Fruit fly (Drosophila melanogaster) whole organism, adult: ENCODE measurements around the gene dsh.

Experiments
- CG11617 ChIP-seq: fragments of 200-800 bp; sonication (Bioruptor generic); optimal IDR thresholded peaks from 2 replicates; lab custom pipeline; 2017; ENCODE audit warnings: mild to moderate bottlenecking, missing biosample characterization, missing genetic modification reagents, missing genetic modification characterization
- CG12768 ChIP-seq: fragments of 200-800 bp; sonication (Bioruptor generic); optimal IDR thresholded peaks from 2 replicates; lab custom pipeline; 2017; ENCODE audit warnings: missing biosample characterization, missing genetic modification characterization, mild to moderate bottlenecking, moderate library complexity, missing genetic modification reagents
- CG14711 ChIP-seq: fragments of 200-800 bp; sonication (Bioruptor generic); optimal IDR thresholded peaks from 2 replicates; lab custom pipeline; 2018; ENCODE audit warnings: missing biosample characterization, mild to moderate bottlenecking, missing genetic modification characterization, moderate library complexity
- CG1620 ChIP-seq: fragments of 200-800 bp; sonication (Bioruptor generic); optimal IDR thresholded peaks from 2 replicates; lab custom pipeline; 2016; ENCODE audit warnings: missing biosample characterization, missing genetic modification characterization
- CG33017 ChIP-seq: fragments of 200-800 bp; sonication (Bioruptor generic); optimal IDR thresholded peaks from 2 replicates; lab custom pipeline; 2018; ENCODE audit warnings: missing biosample characterization, mild to moderate bottlenecking, missing genetic modification characterization, moderate library complexity
- CG5204 ChIP-seq: fragments of 200-800 bp; sonication (Bioruptor generic); optimal IDR thresholded peaks from 2 replicates; lab custom pipeline; 2016; ENCODE audit warnings: missing biosample characterization, missing genetic modification characterization
- CG7045 ChIP-seq: fragments of 200-800 bp; sonication (Bioruptor generic); optimal IDR thresholded peaks from 2 replicates; lab custom pipeline; 2017; ENCODE audit warnings: missing biosample characterization, mild to moderate bottlenecking, missing genetic modification characterization
- CG7101 ChIP-seq: fragments of 200-800 bp; sonication (Bioruptor generic); optimal IDR thresholded peaks from 2 replicates; lab custom pipeline; 2018; ENCODE audit warnings: missing biosample characterization, mild to moderate bottlenecking, missing genetic modification characterization, moderate library complexity
- Clk ChIP-seq: fragments of 200-800 bp; sonication (Bioruptor generic); optimal IDR thresholded peaks from 2 replicates; lab custom pipeline; 2017; ENCODE audit warnings: missing biosample characterization, missing genetic modification characterization
- Crg-1 ChIP-seq: fragments of 200-800 bp; sonication (Bioruptor generic); optimal IDR thresholded peaks from 2 replicates; lab custom pipeline; 2016; ENCODE audit warnings: missing biosample characterization, missing genetic modification characterization
- Hr96 ChIP-seq: fragments of 200-800 bp; sonication (Bioruptor generic); optimal IDR thresholded peaks from 2 replicates; lab custom pipeline; 2016; ENCODE audit warnings: missing biosample characterization, missing genetic modification characterization
- Mnt ChIP-seq: fragments of 200-800 bp; sonication (Bioruptor generic); optimal IDR thresholded peaks from 2 replicates; lab custom pipeline; 2016; ENCODE audit warnings: missing biosample characterization, mild to moderate bottlenecking, missing genetic modification characterization
- bab1 ChIP-seq: fragments of 200-800 bp; sonication (Bioruptor generic); optimal IDR thresholded peaks from 3 replicates; lab custom pipeline; 2019; ENCODE audit warnings: missing biosample characterization, mild to moderate bottlenecking, missing genetic modification characterization, moderate library complexity
- cic ChIP-seq: fragments of 200-800 bp; sonication (Bioruptor generic); optimal IDR thresholded peaks from 2 replicates; lab custom pipeline; 2017; ENCODE audit warnings: missing biosample characterization, mild to moderate bottlenecking, missing genetic modification characterization, moderate library complexity
- cnc ChIP-seq, 2 experiments: fragments of >200 bp; optimal IDR thresholded peaks; 2 replicates each; lab custom pipeline; 2017
- kay ChIP-seq: fragments of 200-800 bp; sonication (Bioruptor generic); peaks from one replicate; lab custom pipeline; 2016; ENCODE audit warnings: missing biosample characterization, missing genetic modification characterization, borderline replicate concordance
- ovo ChIP-seq: fragments of 200-800 bp; sonication (Bioruptor generic); optimal IDR thresholded peaks from 2 replicates; lab custom pipeline; 2016; ENCODE audit warnings: missing biosample characterization, missing genetic modification characterization
- pad ChIP-seq: fragments of 200-800 bp; sonication (Bioruptor generic); optimal IDR thresholded peaks from 3 replicates; lab custom pipeline; 2017; ENCODE audit warnings: missing biosample characterization, missing genetic modification characterization, mild to moderate bottlenecking, moderate library complexity, missing genetic modification reagents
- tj ChIP-seq: fragments of 200-800 bp; sonication (Bioruptor generic); optimal IDR thresholded peaks from 3 replicates; lab custom pipeline; 2017; ENCODE audit warnings: missing biosample characterization, mild to moderate bottlenecking, missing genetic modification characterization, moderate library complexity
- toe ChIP-seq: fragments of 200-800 bp; sonication (Bioruptor generic); optimal IDR thresholded peaks from 2 replicates; lab custom pipeline; 2016; ENCODE audit warnings: missing biosample characterization, missing genetic modification characterization

dsh gene

DNA sequence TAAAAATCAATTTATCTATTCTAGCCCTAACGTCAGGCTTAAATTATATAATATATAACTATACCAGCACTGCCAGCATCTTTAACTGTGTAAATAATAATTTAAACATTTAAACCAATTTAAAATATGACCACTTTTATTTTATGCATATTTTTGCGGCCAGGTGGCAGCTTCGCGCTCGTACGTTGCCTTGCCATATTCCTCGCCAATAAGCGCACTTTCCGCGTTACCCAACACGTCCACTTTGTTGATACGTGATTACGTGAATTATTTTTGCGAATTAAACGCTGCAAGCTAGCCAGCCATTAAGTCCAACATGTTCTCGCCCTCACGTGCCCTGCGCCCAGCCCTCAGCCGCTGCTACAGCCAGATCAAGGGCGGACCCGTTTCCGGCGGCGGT is 5.9 kb upstream of the dsh start, which contains the start of gene NdufV3:
Gene NdufV3 (plus strand): TSS at position 219 of the 400 bp plus-strand sequence.
- TF ChIP-seq CG33017 (tag; lab: Kevin White, UChicago): no peak
- TF ChIP-seq Hr96 (GFP tag; lab: Kevin White, UChicago): no peak
- peak; percentile 59 for TF ChIP-seq Crg-1 (GFP tag; lab: Kevin White, UChicago)
- peak; percentile 69 for TF ChIP-seq CG7101
- no peak for TF ChIP-seq pad (GFP tag; lab: Kevin White, UChicago)
- TF ChIP-seq CG5204 (GFP tag; lab: Kevin White, UChicago): peak; percentile 2
- TF ChIP-seq tj (GFP tag; lab: Kevin White, UChicago): no peak
- TF ChIP-seq CG7045 (GFP tag; lab: Kevin White, UChicago): no peak
- peak; percentile 75 for TF ChIP-seq Mnt (GFP tag; lab: Kevin White, UChicago)
- TF ChIP-seq cic: no peak
- no peak for TF ChIP-seq CG11617 (GFP tag; lab: Kevin White, UChicago)
- TF ChIP-seq ovo (GFP tag; lab: Kevin White, UChicago): no peak
- peak; percentile 66 for TF ChIP-seq CG14711 (tag; lab: Kevin White, UChicago)
- TF ChIP-seq CG12768 (GFP tag; lab: Kevin White, UChicago): no peak
- peak; percentile 37 for TF ChIP-seq toe (GFP tag; lab: Kevin White, UChicago)
- no peak for TF ChIP-seq kay (GFP tag; lab: Kevin White, UChicago)
- no peak for TF ChIP-seq cnc (optimal IDR thresholded peaks at IDR 0.05; lab: Kevin White, UChicago)
- peak; percentile 43 for TF ChIP-seq bab1
- TF ChIP-seq CG1620: peak; percentile 61
- TF ChIP-seq Clk: no peak

DNA sequence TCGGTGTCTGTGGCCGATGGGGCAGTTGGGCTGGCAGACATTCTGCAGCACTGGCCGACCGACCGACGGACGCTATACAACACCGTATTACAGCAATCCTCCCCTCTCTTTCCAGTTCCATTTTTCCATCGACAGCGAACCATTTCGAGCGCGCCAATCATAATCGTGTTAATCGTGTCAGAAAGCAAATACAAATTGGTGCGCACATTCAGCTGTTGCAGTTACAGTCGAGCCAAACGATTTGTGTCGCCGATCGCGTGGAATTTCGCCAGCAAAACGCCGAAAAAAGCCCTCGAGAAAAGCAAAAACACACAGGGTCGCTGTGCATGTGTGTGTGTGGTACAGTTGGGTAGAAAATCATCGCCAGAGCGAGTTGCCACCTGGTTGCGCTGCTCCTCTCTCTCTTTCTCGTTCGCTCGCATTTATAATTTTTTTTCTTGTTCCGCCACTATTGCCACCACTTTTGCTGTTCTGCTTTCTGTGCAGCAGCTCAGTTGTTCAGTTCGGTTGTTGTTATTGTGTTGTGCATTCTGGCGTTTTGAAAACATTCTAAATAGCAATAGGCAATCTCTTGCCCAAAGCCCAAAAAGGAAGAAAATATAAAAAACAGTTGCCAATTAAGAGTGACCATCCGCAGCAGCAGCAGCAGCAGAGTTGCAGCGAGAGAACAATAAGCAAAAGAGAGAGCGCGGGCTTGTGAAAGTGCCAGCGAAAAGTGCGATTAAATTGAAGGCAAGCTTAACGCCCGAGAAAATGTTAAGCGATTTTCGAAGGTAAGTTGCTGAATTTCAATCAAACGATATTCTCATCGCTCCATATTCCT is 5.0 kb upstream of the dsh start, which contains the start of gene CG1737:
Gene CG1737 (plus strand): TSS at position 104 of the 823 bp plus-strand sequence.
- TF ChIP-seq CG5204 (GFP tag; lab: Kevin White, UChicago) (no peak), CG7045 (GFP tag; lab: Kevin White, UChicago) (no peak), Hr96 (GFP tag; lab: Kevin White, UChicago) (peak; percentile 62), CG11617 (GFP tag; lab: Kevin White, UChicago) (peak; percentile 11), bab1 (peak; percentile 28), CG33017 (tag; lab: Kevin White, UChicago) (no peak), CG7101 (peak; percentile 44), Crg-1 (GFP tag; lab: Kevin White, UChicago) (peak; percentile 60), ovo (GFP tag; lab: Kevin White, UChicago) (peak; percentile 80), tj (GFP tag; lab: Kevin White, UChicago) (no peak), CG14711 (tag; lab: Kevin White, UChicago) (peak; percentile 99), kay (GFP tag; lab: Kevin White, UChicago) (no peak), pad (GFP tag; lab: Kevin White, UChicago) (peak; percentile 94), cic (peak; percentile 17), cnc (optimal IDR thresholded peaks at IDR 0.05; lab: Kevin White, UChicago) (no peak), CG1620 (peak; percentile 83), toe (GFP tag; lab: Kevin White, UChicago) (no peak), Mnt (GFP tag; lab: Kevin White, UChicago) (peak; percentile 79), CG12768 (GFP tag; lab: Kevin White, UChicago) (peak; percentile 47), Clk (no peak)

dm6 chrX:11351351-11351750 is 4.3 kb upstream of the dsh start:
- TF ChIP-seq cic (peak; percentile 74), CG5204 (GFP tag; lab: Kevin White, UChicago) (peak; percentile 83), Clk (peak; percentile 89), cnc (optimal IDR thresholded peaks at IDR 0.05; lab: Kevin White, UChicago) (no peak), ovo (GFP tag; lab: Kevin White, UChicago) (peak; percentile 42), CG14711 (tag; lab: Kevin White, UChicago) (peak; percentile 91), Hr96 (GFP tag; lab: Kevin White, UChicago) (no peak), CG7101 (peak; percentile 95), CG11617 (GFP tag; lab: Kevin White, UChicago) (peak; percentile 85), kay (GFP tag; lab: Kevin White, UChicago) (no peak), Mnt (GFP tag; lab: Kevin White, UChicago) (peak; percentile 85), pad (GFP tag; lab: Kevin White, UChicago) (peak; percentile 81), bab1 (peak; percentile 98), CG7045 (GFP tag; lab: Kevin White, UChicago) (peak; percentile 94), toe (GFP tag; lab: Kevin White, UChicago) (peak; percentile 92), tj (GFP tag; lab: Kevin White, UChicago) (peak; percentile 69), CG12768 (GFP tag; lab: Kevin White, UChicago) (peak; percentile 96), CG33017 (tag; lab: Kevin White, UChicago) (peak; percentile 92), CG1620 (peak; percentile 92), Crg-1 (GFP tag; lab: Kevin White, UChicago) (peak; percentile 91)

DNA sequence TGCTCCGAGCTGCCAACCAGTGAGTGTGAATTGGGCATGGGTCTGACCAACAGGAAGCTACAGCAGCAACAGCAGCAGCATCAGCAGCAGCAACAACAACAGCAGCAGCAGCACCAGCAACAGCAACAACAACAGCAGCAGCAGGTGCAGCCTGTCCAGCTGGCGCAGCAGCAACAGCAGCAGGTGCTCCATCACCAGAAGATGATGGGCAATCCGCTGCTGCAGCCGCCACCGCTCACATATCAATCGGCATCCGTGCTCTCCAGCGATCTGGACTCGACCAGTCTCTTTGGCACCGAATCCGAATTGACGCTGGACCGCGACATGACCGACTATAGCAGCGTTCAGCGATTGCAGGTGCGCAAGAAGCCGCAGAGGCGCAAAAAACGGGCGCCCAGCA is 967 bp downstream of the dsh start:
- TF ChIP-seq CG5204 (GFP tag; lab: Kevin White, UChicago): no peak
- no peak for TF ChIP-seq bab1
- no peak for TF ChIP-seq cic
- no peak for TF ChIP-seq CG14711 (tag; lab: Kevin White, UChicago)
- no peak for TF ChIP-seq cnc (optimal IDR thresholded peaks at IDR 0.05; lab: Kevin White, UChicago)
- TF ChIP-seq Hr96 (GFP tag; lab: Kevin White, UChicago): no peak
- no peak for TF ChIP-seq CG7101
- TF ChIP-seq CG12768 (GFP tag; lab: Kevin White, UChicago): no peak
- TF ChIP-seq CG7045 (GFP tag; lab: Kevin White, UChicago): no peak
- no peak for TF ChIP-seq Crg-1 (GFP tag; lab: Kevin White, UChicago)
- no peak for TF ChIP-seq CG33017 (tag; lab: Kevin White, UChicago)
- no peak for TF ChIP-seq pad (GFP tag; lab: Kevin White, UChicago)
- no peak for TF ChIP-seq CG1620
- TF ChIP-seq Mnt (GFP tag; lab: Kevin White, UChicago): no peak
- no peak for TF ChIP-seq ovo (GFP tag; lab: Kevin White, UChicago)
- TF ChIP-seq kay (GFP tag; lab: Kevin White, UChicago): no peak
- TF ChIP-seq tj (GFP tag; lab: Kevin White, UChicago): no peak
- no peak for TF ChIP-seq toe (GFP tag; lab: Kevin White, UChicago)
- TF ChIP-seq Clk: no peak
- TF ChIP-seq CG11617 (GFP tag; lab: Kevin White, UChicago): no peak
